Worm (Caenorhabditis elegans) whole organism, dauer: ENCODE results near the gene F38H4.4.

Experiments
- unc-62 ChIP-seq: sonication (generic microtip); optimal IDR thresholded peaks from 2 replicates; lab custom pipeline; 2017; ENCODE audit warnings: missing biosample characterization, missing genetic modification reagents, missing genetic modification characterization

The F38H4.4 gene

ce11 chrIV:11851882-11852281 lies 3.8 kb downstream of the F38H4.4 start, which contains the start of gene F38H4.5:
Gene F38H4.5 (plus strand): TSS chrIV:11852182.
- no peak for TF ChIP-seq unc-62 (GFP tag; lab: Kevin White, UChicago)

DNA sequence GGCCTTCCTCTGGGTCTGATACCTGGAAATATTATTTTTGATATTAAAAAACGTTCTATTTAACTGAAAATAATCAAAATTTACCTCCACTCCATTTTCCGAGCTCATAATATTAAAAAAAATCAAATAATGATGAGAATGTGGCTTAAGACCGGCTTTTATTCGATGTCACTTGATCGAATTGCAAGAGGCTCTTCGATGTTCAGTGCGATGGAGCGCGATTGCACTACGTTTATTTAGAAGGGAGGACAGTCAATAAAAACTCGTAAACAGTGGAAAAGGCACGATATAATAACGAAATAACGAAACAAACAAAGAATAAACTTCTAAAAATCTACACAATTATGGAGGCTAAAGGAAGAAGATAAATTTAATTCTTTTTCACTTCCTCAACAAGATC lies 6.7 kb downstream of the F38H4.4 start, which contains the start of gene tag-30:
Gene tag-30, minus strand, starts transcription at position 383 of the 400 bp plus-strand sequence.
- no peak for TF ChIP-seq unc-62 (GFP tag; lab: Kevin White, UChicago)

DNA sequence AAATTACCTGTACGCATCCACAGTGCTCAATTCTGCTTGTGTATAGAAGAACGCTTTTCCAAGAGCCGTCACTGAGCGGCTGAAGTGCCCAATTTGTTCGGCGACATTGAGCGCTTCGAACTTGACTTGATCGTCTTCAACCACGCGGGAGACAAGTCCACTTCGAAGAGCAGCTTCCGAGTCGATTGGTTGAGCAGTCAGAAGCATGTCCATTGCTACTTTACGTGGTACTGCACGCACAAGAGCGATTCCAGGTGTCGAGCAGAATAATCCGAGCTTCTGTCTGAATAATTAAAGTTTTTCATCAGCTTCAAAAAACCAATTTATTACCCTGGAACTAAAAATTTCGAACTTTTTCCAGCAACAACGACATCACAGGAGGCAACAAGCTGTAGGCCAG lies 7.4 kb downstream of the F38H4.4 start:
- TF ChIP-seq unc-62 (GFP tag; lab: Kevin White, UChicago): no peak

DNA sequence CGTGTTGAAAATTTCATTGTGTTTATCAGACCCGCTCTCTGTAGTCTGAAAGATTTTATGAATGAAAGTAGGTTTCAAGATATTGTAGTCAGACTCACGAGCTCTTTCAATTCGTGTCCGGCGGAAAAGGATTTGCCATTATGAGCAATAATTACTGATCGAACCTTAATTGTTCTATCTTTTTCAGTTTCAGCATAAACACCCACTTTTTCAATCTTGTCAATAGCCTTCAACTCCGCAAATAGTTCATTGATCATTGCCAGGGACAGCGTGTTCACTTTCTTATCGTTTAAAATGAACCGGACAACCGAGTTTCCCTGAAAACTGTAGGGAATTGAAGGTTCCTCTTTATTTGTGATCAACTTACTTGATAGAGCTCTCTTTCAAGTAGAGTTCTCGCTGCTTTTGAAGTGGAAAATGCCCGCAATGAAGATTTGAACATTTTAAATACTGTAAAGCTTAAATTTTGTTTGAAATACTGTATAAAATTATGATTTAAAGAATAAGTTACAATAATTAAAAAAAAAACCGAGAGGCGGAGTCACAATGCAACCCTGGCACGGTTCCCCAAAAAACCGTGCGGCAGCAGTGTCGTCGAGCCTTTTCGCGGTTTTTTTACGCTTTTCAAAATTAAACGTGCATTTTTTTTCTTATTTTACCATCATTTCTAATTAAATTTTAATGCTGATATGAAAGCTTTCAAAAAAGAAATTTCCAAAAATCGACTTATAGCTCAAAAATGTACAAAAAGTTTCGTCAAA lies 8.0 kb downstream of the F38H4.4 start, which contains the start of gene ech-2:
Gene ech-2, minus strand, starts transcription at position 452 of the 761 bp plus-strand sequence.
- no peak for TF ChIP-seq unc-62 (GFP tag; lab: Kevin White, UChicago)

DNA sequence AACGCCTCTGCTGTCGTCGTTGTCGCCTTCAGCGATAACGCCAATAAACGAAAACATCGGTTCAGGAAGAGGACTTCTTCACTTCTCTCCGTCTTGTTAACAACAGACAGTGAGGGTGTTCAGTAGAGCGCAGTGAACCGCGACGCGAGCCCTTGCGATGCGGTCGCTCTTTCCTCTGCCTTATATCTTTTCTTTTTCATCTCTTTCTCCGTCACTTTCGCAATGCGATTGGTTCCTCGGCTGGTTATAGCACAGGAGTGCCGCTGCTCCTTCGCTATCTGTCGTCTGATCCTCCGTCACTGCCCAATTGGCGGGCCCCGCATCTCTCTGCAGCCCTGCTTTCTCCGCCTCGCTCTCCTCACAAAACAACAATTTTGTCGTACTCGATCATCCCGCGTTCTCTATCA lies 9.1 kb downstream of the F38H4.4 start:
- no peak for TF ChIP-seq unc-62 (GFP tag; lab: Kevin White, UChicago)

DNA sequence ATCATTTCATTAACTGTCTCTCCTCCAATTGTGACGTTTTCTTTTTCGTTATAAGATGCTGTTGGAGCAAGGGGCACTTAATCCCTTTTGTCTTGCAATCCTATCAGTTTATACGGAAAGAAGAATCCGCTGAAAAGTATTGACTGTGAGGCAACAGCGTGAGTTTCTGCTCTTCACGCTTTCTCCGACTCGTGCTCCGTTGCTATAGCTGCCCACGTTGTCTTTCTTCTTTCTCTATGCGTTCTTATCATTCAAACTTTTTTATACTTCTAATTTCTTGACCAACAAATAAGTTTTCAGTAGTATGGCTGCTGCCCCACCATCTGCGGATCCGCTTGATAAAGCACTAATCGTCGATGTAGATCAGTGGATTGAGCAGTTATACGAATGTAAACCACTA lies 10.1 kb downstream of the F38H4.4 start, which contains the start of gene let-92:
Gene let-92, plus strand, starts transcription at position 301 of the 400 bp plus-strand sequence.
- TF ChIP-seq unc-62 (GFP tag; lab: Kevin White, UChicago): no peak

ce11 chrIV:11859995-11860605 lies 12.0 kb downstream of the F38H4.4 start, which contains the start of gene mob-1:
Gene mob-1 (plus strand): TSS chrIV:11860555.
- no peak for TF ChIP-seq unc-62 (GFP tag; lab: Kevin White, UChicago)

- no peak for TF ChIP-seq unc-62 (GFP tag; lab: Kevin White, UChicago)
Observed at ce11 chrIV:11863428-11863827, 15.4 kb downstream of the F38H4.4 start.

- TF ChIP-seq unc-62 (GFP tag; lab: Kevin White, UChicago): no peak
Observed at ce11 chrIV:11864226-11864625, 16.2 kb downstream of the F38H4.4 start, which contains the start of gene trpa-1. Gene trpa-1 (plus strand): TSS chrIV:11864526.

DNA sequence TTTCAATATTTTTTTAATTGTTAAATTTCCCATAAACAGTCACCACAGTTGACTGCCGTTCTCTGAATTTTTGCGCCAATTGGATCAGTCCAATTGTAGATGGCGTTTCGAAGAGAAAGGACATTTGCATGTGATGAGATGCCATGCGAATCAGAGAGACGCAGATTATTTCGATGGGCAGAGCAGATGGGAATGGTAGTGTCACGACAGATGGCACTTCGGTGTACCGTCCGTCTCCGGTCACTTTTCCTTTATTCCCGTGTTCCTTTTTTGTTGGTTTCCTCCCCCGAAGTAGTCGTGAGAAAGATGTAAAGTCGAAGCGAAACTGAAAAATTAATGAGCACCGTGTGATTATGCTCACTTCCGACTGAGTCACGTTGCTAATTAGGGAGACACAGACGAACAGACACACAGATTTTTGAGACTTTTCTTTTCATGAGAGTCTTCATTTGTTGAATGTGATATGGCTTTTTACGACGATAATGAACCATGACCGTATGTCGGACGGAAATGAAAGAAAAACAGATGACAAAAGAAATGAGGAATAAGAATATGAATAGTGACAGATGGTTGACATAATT lies 19.7 kb downstream of the F38H4.4 start:
- TF ChIP-seq unc-62 (GFP tag; lab: Kevin White, UChicago): no peak

ce11 chrIV:11868452-11868851 lies 20.4 kb downstream of the F38H4.4 start:
- TF ChIP-seq unc-62 (GFP tag; lab: Kevin White, UChicago): no peak

DNA sequence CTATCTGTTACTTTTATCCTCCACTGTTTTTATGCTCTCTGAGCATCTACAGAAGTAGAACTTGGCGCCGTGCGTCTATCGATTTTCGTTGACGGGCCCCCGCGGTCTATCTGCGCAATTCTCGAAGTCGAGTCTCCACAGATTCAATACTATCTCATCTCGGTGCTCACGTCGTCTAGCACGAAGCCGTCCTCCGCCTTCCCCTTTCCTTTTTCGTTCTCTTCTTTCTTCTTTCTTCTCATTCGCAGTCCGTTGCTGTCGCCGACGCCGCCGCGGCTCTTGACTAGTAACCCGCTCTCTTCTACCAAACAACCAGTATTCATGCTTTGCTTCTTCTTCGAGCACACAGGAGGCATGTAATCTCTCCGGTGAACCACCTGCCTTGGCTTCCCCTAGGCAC lies 23.0 kb downstream of the F38H4.4 start:
- no peak for TF ChIP-seq unc-62 (GFP tag; lab: Kevin White, UChicago)

DNA sequence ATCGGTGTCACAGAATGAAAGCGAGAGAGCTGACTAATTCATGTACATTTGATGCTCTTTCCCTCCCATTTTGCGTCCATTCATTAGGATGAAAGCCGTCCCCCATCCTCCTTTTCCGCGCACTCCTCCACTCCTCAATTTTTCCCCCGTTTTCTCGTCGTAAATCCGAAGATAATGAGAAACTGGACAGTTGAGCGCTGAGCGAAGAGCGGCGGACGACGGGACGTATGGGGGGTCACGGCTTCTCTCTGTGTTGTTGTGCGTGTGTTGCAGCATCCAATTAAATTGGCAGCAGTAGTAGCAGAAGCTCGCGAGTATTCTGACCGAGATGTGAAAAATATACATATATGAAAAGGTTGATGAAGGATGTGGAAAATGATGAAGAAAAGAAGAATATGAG lies 23.8 kb downstream of the F38H4.4 start:
- TF ChIP-seq unc-62 (GFP tag; lab: Kevin White, UChicago): no peak

DNA sequence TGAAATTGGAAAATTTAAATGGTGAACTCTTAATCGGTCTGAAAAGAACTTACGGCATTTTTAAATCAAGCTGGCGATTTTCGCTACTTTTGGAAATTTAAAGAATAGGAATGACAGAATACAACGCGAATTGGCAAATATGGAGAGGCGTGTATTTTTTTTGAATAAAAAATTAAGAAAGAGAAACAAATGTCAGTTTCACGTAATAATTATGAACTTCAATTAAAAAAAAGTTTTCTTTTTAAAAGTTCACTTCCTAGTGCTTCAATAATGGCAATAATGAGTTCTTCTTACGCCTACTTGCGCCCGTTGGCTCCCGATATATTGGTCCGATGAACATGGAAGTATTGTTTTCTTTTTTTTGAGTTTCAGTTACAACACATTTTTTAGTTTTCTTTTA lies 29.6 kb downstream of the F38H4.4 start, which contains the start of gene pph-2:
Gene pph-2, minus strand, starts transcription at position 101 of the 400 bp plus-strand sequence.
- TF ChIP-seq unc-62 (GFP tag; lab: Kevin White, UChicago): no peak

ce11 chrIV:11878249-11878648 lies 30.2 kb downstream of the F38H4.4 start, which contains the start of gene cutl-27:
Gene cutl-27 (plus strand): TSS chrIV:11878549.
- TF ChIP-seq unc-62 (GFP tag; lab: Kevin White, UChicago): no peak

DNA sequence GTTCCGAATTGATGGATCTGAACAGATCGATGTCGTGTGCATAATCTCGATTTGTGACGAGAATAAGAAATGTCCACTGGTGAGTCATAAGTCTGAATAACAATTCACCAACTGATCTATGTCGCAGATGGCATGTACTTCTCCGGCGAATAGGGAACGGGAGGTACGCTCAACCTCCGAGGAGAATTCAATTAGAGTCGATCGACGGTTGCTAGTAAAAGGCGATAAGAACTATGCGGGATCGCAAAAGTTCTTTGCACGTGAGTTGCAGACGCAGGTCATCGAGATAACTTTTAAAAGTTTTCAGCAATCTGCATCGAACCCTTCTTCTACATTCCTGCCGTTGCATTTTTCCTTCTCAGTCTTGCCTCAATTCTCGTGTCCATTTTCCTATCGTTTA lies 34.5 kb downstream of the F38H4.4 start:
- TF ChIP-seq unc-62 (GFP tag; lab: Kevin White, UChicago): no peak
